Fruit fly (Drosophila melanogaster): ENCODE results near the gene CG33285.
A peak's percentile ranks its signal among the peaks of the same experiment; 100 is the strongest.

The CG33285 gene

DNA sequence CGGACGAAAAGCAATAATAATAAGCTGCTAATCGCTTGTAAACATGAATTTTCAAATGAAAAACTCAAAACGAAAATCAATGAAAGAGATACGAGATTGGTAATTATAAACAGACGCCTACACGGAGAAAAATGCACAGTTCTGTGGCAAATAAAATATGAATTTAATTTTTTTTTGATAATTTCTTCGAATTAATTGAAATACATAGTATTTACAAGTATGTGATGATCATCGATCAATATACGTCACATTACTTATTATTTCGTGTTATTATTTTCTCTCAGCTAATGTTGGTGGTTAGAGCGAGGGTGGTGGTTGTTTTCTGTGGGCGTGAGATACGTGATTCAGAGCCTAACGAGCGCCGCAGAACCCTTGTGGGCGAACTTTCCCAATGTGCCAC, 35.0 kb downstream of the CG33285 start (continued):
- peak; percentile 85 for TF ChIP-seq CG7556 (GFP tag; optimal IDR thresholded peaks at IDR 0.05)
- TF ChIP-seq CG43689 (GFP tag; IDR thresholded peaks at IDR 0.05): peak; percentile 60
- peak; percentile 44 for TF ChIP-seq Mad (GFP tag; optimal IDR thresholded peaks at IDR 0.05)
- peak; percentile 17 for TF ChIP-seq CG16815 (GFP tag; optimal IDR thresholded peaks at IDR 0.05)
- peak; percentile 68 for TF ChIP-seq CG13624 (GFP tag; optimal IDR thresholded peaks at IDR 0.05)
- no peak for TF ChIP-seq C15 (GFP tag; IDR thresholded peaks at IDR 0.05)
- peak; percentile 73 for TF ChIP-seq salm (tag; optimal IDR thresholded peaks at IDR 0.05)
- no peak for TF ChIP-seq pnt (GFP tag; optimal IDR thresholded peaks at IDR 0.05)
- TF ChIP-seq CG13123 (GFP tag; optimal IDR thresholded peaks at IDR 0.05): peak; percentile 49
- peak; percentile 77 for TF ChIP-seq Vsx1 (GFP tag; optimal IDR thresholded peaks at IDR 0.05)
- TF ChIP-seq Nf-YA (GFP tag; IDR thresholded peaks at IDR 0.05): peak; percentile 67
- TF ChIP-seq CG14710 (tag; optimal IDR thresholded peaks at IDR 0.05): peak; percentile 68
- peak; percentile 63; the same call in 2 of the 3 replicates for TF ChIP-seq Aef1 (GFP tag; IDR thresholded peaks at IDR 0.05)
- peak; percentile 50 for TF ChIP-seq tio (GFP tag; optimal IDR thresholded peaks at IDR 0.05)
- TF ChIP-seq Sox102F (GFP tag; optimal IDR thresholded peaks at IDR 0.05): peak; percentile 90
- TF ChIP-seq CG16813 (GFP tag; IDR thresholded peaks at IDR 0.05; ENCODE audit: partially characterized antibody): no peak
- no peak for TF ChIP-seq HmgD (GFP tag; optimal IDR thresholded peaks at IDR 0.05)
- peak; percentile 62 for TF ChIP-seq CG6813 (GFP tag; optimal IDR thresholded peaks at IDR 0.05)
- TF ChIP-seq Gsc (GFP tag; IDR thresholded peaks at IDR 0.05): no peak
- TF ChIP-seq fd3F (GFP tag; optimal IDR thresholded peaks at IDR 0.05): peak; percentile 35
- peak; percentile 56 for TF ChIP-seq CG2875 (GFP tag; optimal IDR thresholded peaks at IDR 0.05)
- TF ChIP-seq CG2116 (GFP tag; optimal IDR thresholded peaks at IDR 0.05): peak; percentile 26
- TF ChIP-seq Fer3 (tag; optimal IDR thresholded peaks at IDR 0.05): peak; percentile 71
- peak; percentile 57 for TF ChIP-seq Hmr (GFP tag; optimal IDR thresholded peaks at IDR 0.05)
- TF ChIP-seq mam (GFP tag; optimal IDR thresholded peaks at IDR 0.05): peak; percentile 49
- TF ChIP-seq CG12744 (GFP tag; optimal IDR thresholded peaks at IDR 0.05): peak; percentile 43
- no peak for TF ChIP-seq Kr (GFP tag; optimal IDR thresholded peaks at IDR 0.05)
- peak; percentile 75 for TF ChIP-seq Fer1 (GFP tag; optimal IDR thresholded peaks at IDR 0.05)
- peak; percentile 84 for TF ChIP-seq CG11504 (tag; optimal IDR thresholded peaks at IDR 0.05)
- TF ChIP-seq CG1647 (GFP tag; optimal IDR thresholded peaks at IDR 0.05): peak; percentile 50
- TF ChIP-seq CG17328 (GFP tag; IDR thresholded peaks at IDR 0.05): peak; percentile 78
- TF ChIP-seq Xrp1 (GFP tag; IDR thresholded peaks at IDR 0.05): peak; percentile 87
- peak; percentile 64 for TF ChIP-seq Ets65A (GFP tag)
- peak; percentile 11 for TF ChIP-seq Nf-YC (tag; optimal IDR thresholded peaks at IDR 0.05)
- TF ChIP-seq Myb (GFP tag; optimal IDR thresholded peaks at IDR 0.05): no peak
- TF ChIP-seq ap (GFP tag; IDR thresholded peaks at IDR 0.05): peak; percentile 69; the same call in 1 of the 2 replicates
- TF ChIP-seq cg (GFP tag; optimal IDR thresholded peaks at IDR 0.05): no peak
- no peak for TF ChIP-seq crol (GFP tag; IDR thresholded peaks at IDR 0.05)
- peak; percentile 20 for TF ChIP-seq Abd-B (GFP tag; optimal IDR thresholded peaks at IDR 0.05)
- TF ChIP-seq lov (optimal IDR thresholded peaks at IDR 0.05): no peak
- no peak for TF ChIP-seq lov (GFP tag; IDR thresholded peaks at IDR 0.05)
- TF ChIP-seq CG12155 (GFP tag; optimal IDR thresholded peaks at IDR 0.05): peak; percentile 39
- TF ChIP-seq fru (optimal IDR thresholded peaks at IDR 0.05): no peak
- peak; percentile 32 for TF ChIP-seq CG3163 (GFP tag; optimal IDR thresholded peaks at IDR 0.05)
- peak; percentile 62 for TF ChIP-seq Meics (GFP tag; optimal IDR thresholded peaks at IDR 0.05)
- peak in 1 of 3 experiments; percentile 56 for TF ChIP-seq lola (GFP tag; optimal IDR thresholded peaks at IDR 0.05)
- peak; percentile 47 for TF ChIP-seq CG12104 (GFP tag; optimal IDR thresholded peaks at IDR 0.05)
- TF ChIP-seq MESR4 (GFP tag; optimal IDR thresholded peaks at IDR 0.05): no peak
- TF ChIP-seq CG2199 (GFP tag; IDR thresholded peaks at IDR 0.05): peak; percentile 67; the same call in 1 of the 3 replicates
- TF ChIP-seq CG9876 (GFP tag; optimal IDR thresholded peaks at IDR 0.05): no peak
- peak; percentile 83 for TF ChIP-seq sisA (GFP tag; IDR thresholded peaks at IDR 0.05)
- peak; percentile 63 for TF ChIP-seq CG12219 (GFP tag; optimal IDR thresholded peaks at IDR 0.05)

All from whole organism, embryonic.